Worm (Caenorhabditis elegans): Measurements from ENCODE around the gene rabr-3.

Gene rabr-3

DNA sequence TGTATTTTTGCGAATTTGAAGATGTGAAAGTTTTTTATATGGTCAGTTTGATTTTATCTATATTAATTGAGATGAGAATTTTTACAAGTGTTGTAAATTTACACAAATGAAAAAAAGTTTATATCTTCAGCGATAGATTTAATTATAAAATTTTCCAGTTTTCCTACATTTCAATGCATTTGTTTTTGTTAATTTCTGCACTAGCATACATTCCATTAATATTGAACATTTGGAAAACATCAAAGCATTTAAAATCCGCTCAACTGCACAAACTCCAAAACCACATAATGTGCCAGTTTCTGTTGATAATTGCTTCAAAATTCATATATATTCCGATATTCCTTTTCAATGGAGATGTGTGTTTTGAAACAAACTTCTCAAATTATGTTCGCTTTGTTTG lies 12.6 kb upstream of the rabr-3 start, which contains the start of gene srh-277:
Gene srh-277 (plus strand): TSS at position 301 of the 400 bp plus-strand sequence.
- TF ChIP-seq nhr-77 (tag; optimal IDR thresholded peaks at IDR 0.05) (no peak), mml-1 (tag; optimal IDR thresholded peaks at IDR 0.05) (no peak), ceh-9 (tag; optimal IDR thresholded peaks at IDR 0.05) (no peak), skn-1 (tag; optimal IDR thresholded peaks at IDR 0.05) (no peak), lin-15B (tag; optimal IDR thresholded peaks at IDR 0.05) (no peak), ZK546.5 (tag; optimal IDR thresholded peaks at IDR 0.05) (no peak), egl-27 (tag; optimal IDR thresholded peaks at IDR 0.05) (no peak), nhr-23 (tag; optimal IDR thresholded peaks at IDR 0.05) (no peak), hmg-11 (tag; optimal IDR thresholded peaks at IDR 0.05) (no peak), nhr-76 (tag; optimal IDR thresholded peaks at IDR 0.05) (no peak), nhr-12 (tag; optimal IDR thresholded peaks at IDR 0.05) (no peak), elt-2 (tag; optimal IDR thresholded peaks at IDR 0.05) (no peak)

ce11 chrV:16183357-16183756 lies 12.1 kb upstream of the rabr-3 start, which contains the start of gene srz-14:
srz-14 (plus strand) TSS chrV:16183657.
- TF ChIP-seq aly-2 (tag; optimal IDR thresholded peaks at IDR 0.05) (no peak), tbx-2 (tag; optimal IDR thresholded peaks at IDR 0.05) (no peak), nhr-25 (tag; optimal IDR thresholded peaks at IDR 0.05) (no peak), ZK546.5 (tag; optimal IDR thresholded peaks at IDR 0.05) (no peak), hmg-11 (tag; optimal IDR thresholded peaks at IDR 0.05) (no peak), nhr-28 (tag; optimal IDR thresholded peaks at IDR 0.05) (no peak), snpc-4 (tag; optimal IDR thresholded peaks at IDR 0.05) (no peak), fkh-2 (tag; optimal IDR thresholded peaks at IDR 0.05) (no peak), eor-1 (tag; optimal IDR thresholded peaks at IDR 0.05) (no peak), fkh-10 (GFP tag; optimal IDR thresholded peaks at IDR 0.05) (no peak), nhr-67 (tag; optimal IDR thresholded peaks at IDR 0.05) (no peak), nhr-77 (tag; optimal IDR thresholded peaks at IDR 0.05) (no peak), elt-3 (tag; optimal IDR thresholded peaks at IDR 0.05) (no peak), zag-1 (tag; optimal IDR thresholded peaks at IDR 0.05) (no peak), lsy-12 (tag; optimal IDR thresholded peaks at IDR 0.05) (no peak), nhr-76 (tag; optimal IDR thresholded peaks at IDR 0.05) (no peak), ceh-82 (tag; optimal IDR thresholded peaks at IDR 0.05) (no peak), nhr-12 (tag; optimal IDR thresholded peaks at IDR 0.05) (no peak), elt-1 (tag; optimal IDR thresholded peaks at IDR 0.05) (no peak), fos-1 (tag; optimal IDR thresholded peaks at IDR 0.05) (no peak)

DNA sequence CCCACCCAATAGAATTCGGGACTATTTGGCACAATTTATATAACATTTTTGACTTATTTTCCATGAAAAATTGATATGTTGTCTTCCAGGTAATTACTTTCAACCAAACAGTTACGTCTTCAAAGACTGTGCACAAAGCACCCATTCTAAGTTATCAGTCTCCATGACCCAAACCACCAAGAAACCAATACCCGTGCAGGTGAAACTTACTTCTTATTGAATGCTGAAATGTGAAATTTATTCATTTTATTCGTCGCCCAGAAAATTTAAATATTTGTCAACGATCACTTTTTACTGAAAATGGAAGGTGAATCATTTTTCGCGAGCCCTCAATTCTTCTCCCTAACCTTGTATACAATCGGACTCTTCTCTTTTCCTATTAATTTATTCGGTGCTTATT lies 5.0 kb upstream of the rabr-3 start, which contains the start of gene srh-281:
Gene srh-281 (plus strand): TSS at position 301 of the 400 bp plus-strand sequence.
- TF ChIP-seq nfya-1 (tag; optimal IDR thresholded peaks at IDR 0.05; ENCODE audit: insufficient read depth): no peak
- TF ChIP-seq ceh-9 (tag; optimal IDR thresholded peaks at IDR 0.05): no peak
- no peak for TF ChIP-seq ceh-82 (tag; optimal IDR thresholded peaks at IDR 0.05)
- TF ChIP-seq egl-27 (tag; optimal IDR thresholded peaks at IDR 0.05): no peak
- TF ChIP-seq ZK546.5 (tag; optimal IDR thresholded peaks at IDR 0.05): no peak
- TF ChIP-seq nhr-237 (tag; optimal IDR thresholded peaks at IDR 0.05): no peak
- TF ChIP-seq jun-1 (tag; optimal IDR thresholded peaks at IDR 0.05): no peak
- TF ChIP-seq nhr-12 (tag; optimal IDR thresholded peaks at IDR 0.05): no peak

DNA sequence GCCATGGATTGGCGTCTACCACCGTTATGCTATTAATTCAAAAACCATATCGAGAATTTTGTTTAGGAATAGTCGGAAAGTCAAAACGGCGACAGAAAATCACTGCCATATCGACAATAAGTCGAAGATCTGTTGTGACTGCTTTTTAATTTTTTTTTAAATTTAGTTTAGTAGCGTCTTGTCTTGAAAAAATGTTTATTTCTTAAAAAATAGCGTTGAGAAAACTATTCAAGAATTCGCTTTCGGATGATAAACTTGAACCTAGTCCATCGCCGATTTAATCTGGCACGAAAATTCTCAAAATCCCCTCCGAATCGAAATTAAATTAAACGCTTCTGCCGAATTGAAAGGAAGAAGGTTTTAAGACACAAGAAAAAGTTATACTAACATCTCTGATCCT lies 3.4 kb upstream of the rabr-3 start, which contains the start of gene srh-279:
Gene srh-279 (plus strand): TSS at position 301 of the 400 bp plus-strand sequence.
- TF ChIP-seq pqm-1 (tag; optimal IDR thresholded peaks at IDR 0.05): no peak
- TF ChIP-seq ceh-9 (tag; optimal IDR thresholded peaks at IDR 0.05): no peak
- TF ChIP-seq egl-5 (tag; optimal IDR thresholded peaks at IDR 0.05): no peak
- no peak for TF ChIP-seq nhr-12 (tag; optimal IDR thresholded peaks at IDR 0.05)
- no peak for TF ChIP-seq nhr-76 (tag; optimal IDR thresholded peaks at IDR 0.05)
- TF ChIP-seq ama-1 (optimal IDR thresholded peaks at IDR 0.05): no peak
- no peak for TF ChIP-seq nhr-28 (tag; optimal IDR thresholded peaks at IDR 0.05)
- TF ChIP-seq ceh-16 (tag; optimal IDR thresholded peaks at IDR 0.05): no peak
- TF ChIP-seq nhr-11 (tag; optimal IDR thresholded peaks at IDR 0.05): no peak
- TF ChIP-seq ztf-11 (tag; optimal IDR thresholded peaks at IDR 0.05): no peak
- no peak for TF ChIP-seq aly-2 (tag; optimal IDR thresholded peaks at IDR 0.05)
- TF ChIP-seq sea-2 (GFP tag; optimal IDR thresholded peaks at IDR 0.05): no peak
- no peak for TF ChIP-seq mml-1 (tag; optimal IDR thresholded peaks at IDR 0.05)
- TF ChIP-seq unc-39 (tag; optimal IDR thresholded peaks at IDR 0.05): no peak

Data from whole organism, L3 larva.